Fruit fly (Drosophila melanogaster): ENCODE measurements around the gene Gbeta13F.

Gene Gbeta13F

DNA sequence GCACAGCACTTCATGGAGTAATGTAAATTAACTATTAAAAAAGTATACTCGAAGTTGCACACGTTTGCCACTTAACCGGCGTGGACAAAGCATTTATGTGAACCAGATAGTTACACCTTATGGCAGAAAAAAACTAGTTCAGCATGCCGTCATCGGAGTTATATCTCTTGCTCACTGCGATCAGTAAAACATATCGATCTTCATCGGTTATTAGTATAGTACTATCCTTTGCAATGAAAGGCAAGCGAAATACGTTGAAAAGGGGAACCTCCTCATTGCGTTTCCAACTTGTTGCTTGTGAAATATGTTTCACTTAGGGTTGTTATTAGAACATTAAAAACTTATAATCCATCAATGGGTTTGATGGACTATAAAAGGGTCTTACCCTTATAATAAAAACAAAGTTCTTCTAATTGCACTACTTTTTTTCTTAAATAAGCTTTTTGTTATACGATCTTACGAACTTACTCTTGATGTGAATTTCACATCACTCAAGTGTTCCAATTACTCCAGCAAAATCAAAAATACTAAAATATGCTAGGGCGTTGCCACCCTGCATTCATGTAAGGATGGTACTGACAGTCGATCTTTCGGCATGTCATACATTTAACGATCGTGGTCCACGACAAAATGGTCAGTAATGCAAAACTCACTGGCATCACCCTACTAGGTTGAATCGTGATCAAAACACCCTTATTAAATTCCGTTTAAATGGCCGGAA is 49.8 kb downstream of the Gbeta13F start, which contains the start of gene CycD (continued):
- TF ChIP-seq sim (GFP tag; IDR thresholded peaks at IDR 0.05) (no peak), mld (GFP tag; IDR thresholded peaks at IDR 0.05; ENCODE audit: partially characterized antibody) (0 out of 3 replicates have a peak, but pooled peaks have one; percentile 16), row (GFP tag; IDR thresholded peaks at IDR 0.05) (peak; percentile 73), slbo (GFP tag; IDR thresholded peaks at IDR 0.05) (peak; percentile 80), HLH3B (GFP tag; IDR thresholded peaks at IDR 0.05) (0 out of 2 replicates have a peak, but pooled peaks have one; percentile 34), NfI (GFP tag; optimal IDR thresholded peaks at IDR 0.05) (no peak), Vsx1 (GFP tag; optimal IDR thresholded peaks at IDR 0.05) (no peak), Spps (tag; optimal IDR thresholded peaks at IDR 0.05) (no peak), PHDP (tag; optimal IDR thresholded peaks at IDR 0.05) (no peak), CG11085 (GFP tag; IDR thresholded peaks at IDR 0.05) (no peak), Dref (GFP tag; IDR thresholded peaks at IDR 0.05) (peak; percentile 55), Stat92E (GFP tag; optimal IDR thresholded peaks at IDR 0.05) (no peak), jing (GFP tag; optimal IDR thresholded peaks at IDR 0.05) (no peak), cato (GFP tag; optimal IDR thresholded peaks at IDR 0.05; ENCODE audit: borderline replicate concordance) (no peak), Dll (GFP tag; IDR thresholded peaks at IDR 0.05; ENCODE audit: partially characterized antibody) (0 out of 4 replicates have a peak, but pooled peaks have one; percentile 11), caup (GFP tag; optimal IDR thresholded peaks at IDR 0.05; ENCODE audit: severe bottlenecking) (no peak), zfh2 (GFP tag; optimal IDR thresholded peaks at IDR 0.05) (peak; percentile 9), CG12391 (tag; optimal IDR thresholded peaks at IDR 0.05) (peak; percentile 25), ken (GFP tag; IDR thresholded peaks at IDR 0.05) (peak; percentile 79; the same call in 2 of the 3 replicates), CG14441 (GFP tag; IDR thresholded peaks at IDR 0.05) (peak; percentile 59; the same call in 1 of the 2 replicates), CG6689 (GFP tag; IDR thresholded peaks at IDR 0.05) (no peak; the same call in 1 of the 2 replicates), Sry-β (GFP tag; optimal IDR thresholded peaks at IDR 0.05) (no peak), CG33213 (GFP tag; optimal IDR thresholded peaks at IDR 0.05) (peak; percentile 45), dmrt11E (tag; optimal IDR thresholded peaks at IDR 0.05) (peak; percentile 68), onecut (GFP tag; IDR thresholded peaks at IDR 0.05) (peak; percentile 65), NC2β (GFP tag; optimal IDR thresholded peaks at IDR 0.05) (no peak), unc-4 (GFP tag; IDR thresholded peaks at IDR 0.05; ENCODE audit: partially characterized antibody) (no peak), CG30020 (tag; optimal IDR thresholded peaks at IDR 0.05) (peak; percentile 96), CG7556 (GFP tag; optimal IDR thresholded peaks at IDR 0.05) (no peak), vnd (GFP tag; IDR thresholded peaks at IDR 0.05; ENCODE audit: partially characterized antibody) (peak; percentile 36; the same call in 1 of the 3 replicates), CG1024 (GFP tag; IDR thresholded peaks at IDR 0.05) (peak; percentile 75), Jarid2 (GFP tag; optimal IDR thresholded peaks at IDR 0.05) (no peak), Opbp (GFP tag; IDR thresholded peaks at IDR 0.05; ENCODE audit: partially characterized antibody) (peak; percentile 78), Fer2 (tag; optimal IDR thresholded peaks at IDR 0.05) (no peak), CG4854 (GFP tag; optimal IDR thresholded peaks at IDR 0.05) (no peak), Elba2 (GFP tag; optimal IDR thresholded peaks at IDR 0.05) (no peak), CG2199 (GFP tag; IDR thresholded peaks at IDR 0.05) (peak; percentile 39; the same call in 1 of the 3 replicates), Hsf (GFP tag; optimal IDR thresholded peaks at IDR 0.05) (peak; percentile 31), zen (tag; optimal IDR thresholded peaks at IDR 0.05) (peak; percentile 71), H2.0 (GFP tag; IDR thresholded peaks at IDR 0.05) (peak; percentile 23; the same call in 1 of the 2 replicates), zf30C (GFP tag; optimal IDR thresholded peaks at IDR 0.05) (no peak), shn (GFP tag; optimal IDR thresholded peaks at IDR 0.05) (peak; percentile 27), sr (GFP tag; IDR thresholded peaks at IDR 0.05) (no peak), sens-2 (GFP tag; IDR thresholded peaks at IDR 0.05) (no peak), Sin3A (optimal IDR thresholded peaks at IDR 0.05) (peak; percentile 11), tx (GFP tag; optimal IDR thresholded peaks at IDR 0.05) (no peak), CG4328 (GFP tag; optimal IDR thresholded peaks at IDR 0.05) (no peak), CG14667 (GFP tag; IDR thresholded peaks at IDR 0.05) (no peak), pb (GFP tag; optimal IDR thresholded peaks at IDR 0.05) (no peak)

Data from whole organism, embryonic.